Worm (Caenorhabditis elegans): ENCODE results near the gene F53B1.2.
A peak's percentile ranks its signal among the peaks of the same experiment; 100 is the strongest.

F53B1.2 gene

ce11 chrX:2108682-2109081 lies at the start of gene F53B1.2:
F53B1.2 (plus strand) TSS chrX:2108982.
- no peak for TF ChIP-seq skn-1 (tag; optimal IDR thresholded peaks at IDR 0.05)
- TF ChIP-seq nhr-11 (tag; optimal IDR thresholded peaks at IDR 0.05): no peak

- TF ChIP-seq nhr-129 (tag; optimal IDR thresholded peaks at IDR 0.05) (no peak), aly-2 (tag; optimal IDR thresholded peaks at IDR 0.05) (no peak), alr-1 (tag; optimal IDR thresholded peaks at IDR 0.05) (no peak), elt-1 (tag; optimal IDR thresholded peaks at IDR 0.05) (no peak), snpc-4 (tag; optimal IDR thresholded peaks at IDR 0.05) (no peak), skn-1 (tag; optimal IDR thresholded peaks at IDR 0.05) (no peak), mdl-1 (tag; optimal IDR thresholded peaks at IDR 0.05) (no peak), unc-55 (GFP tag; optimal IDR thresholded peaks at IDR 0.05) (no peak), nhr-12 (tag; optimal IDR thresholded peaks at IDR 0.05) (no peak), unc-62 (GFP tag; optimal IDR thresholded peaks at IDR 0.05) (no peak), nhr-77 (tag; optimal IDR thresholded peaks at IDR 0.05) (no peak), R02D3.7 (tag; optimal IDR thresholded peaks at IDR 0.05) (no peak), nhr-237 (tag; optimal IDR thresholded peaks at IDR 0.05) (no peak), nhr-21 (tag; optimal IDR thresholded peaks at IDR 0.05) (no peak)
Observed at ce11 chrX:2064730-2065129, 44.1 kb upstream of the F53B1.2 start, which contains the start of gene F49H12.7. F49H12.7 (plus strand) TSS chrX:2065030.

DNA sequence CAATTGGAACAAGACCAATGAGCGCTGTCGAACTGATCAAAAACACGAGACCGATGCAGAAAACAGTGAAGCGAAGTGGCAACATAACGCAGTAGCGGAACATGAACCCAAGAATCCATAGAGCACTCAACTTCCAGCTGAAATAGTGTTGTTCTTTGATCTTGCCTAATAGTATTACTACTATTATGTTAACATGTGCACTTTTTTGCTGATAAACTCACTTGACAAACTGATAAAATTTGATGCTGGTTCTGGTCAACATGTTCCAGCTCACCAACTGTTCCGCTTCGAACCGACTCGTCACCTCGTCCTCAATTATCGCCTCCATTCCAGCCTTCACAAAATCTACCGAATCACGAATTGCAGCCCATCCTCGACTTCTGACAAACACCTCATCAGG lies 40.5 kb upstream of the F53B1.2 start:
- TF ChIP-seq ztf-11 (tag; optimal IDR thresholded peaks at IDR 0.05) (no peak), mab-5 (tag; optimal IDR thresholded peaks at IDR 0.05) (no peak), sma-9 (GFP tag; optimal IDR thresholded peaks at IDR 0.05) (peak; percentile 35), sma-9 (tag; optimal IDR thresholded peaks at IDR 0.05) (no peak), fos-1 (tag; optimal IDR thresholded peaks at IDR 0.05) (peak; percentile 20), lin-11 (tag; optimal IDR thresholded peaks at IDR 0.05) (no peak), nhr-23 (tag; optimal IDR thresholded peaks at IDR 0.05) (no peak), alr-1 (tag; optimal IDR thresholded peaks at IDR 0.05) (no peak)

ce11 chrX:2070418-2070996 lies 38.3 kb upstream of the F53B1.2 start, which contains the start of gene acl-4:
acl-4 (minus strand) TSS chrX:2070444.
- TF ChIP-seq sma-9 (GFP tag; optimal IDR thresholded peaks at IDR 0.05): no peak
- TF ChIP-seq sma-9 (tag; optimal IDR thresholded peaks at IDR 0.05): no peak
- peak; percentile 14 for TF ChIP-seq fos-1 (tag; optimal IDR thresholded peaks at IDR 0.05)
- no peak for TF ChIP-seq egl-27 (tag; optimal IDR thresholded peaks at IDR 0.05)
- TF ChIP-seq nhr-129 (tag; optimal IDR thresholded peaks at IDR 0.05): peak; percentile 14
- no peak for TF ChIP-seq nhr-6 (tag; optimal IDR thresholded peaks at IDR 0.05)

ce11 chrX:2071392-2072001 lies 37.3 kb upstream of the F53B1.2 start:
- TF ChIP-seq crh-2 (tag; optimal IDR thresholded peaks at IDR 0.05) (peak; percentile 75), nhr-12 (tag; optimal IDR thresholded peaks at IDR 0.05) (no peak), lin-13 (GFP tag; optimal IDR thresholded peaks at IDR 0.05) (peak; percentile 34), sma-3 (GFP tag; optimal IDR thresholded peaks at IDR 0.05) (peak; percentile 62), unc-62 (GFP tag; optimal IDR thresholded peaks at IDR 0.05) (no peak), nhr-11 (tag; optimal IDR thresholded peaks at IDR 0.05) (no peak), R02D3.7 (tag; optimal IDR thresholded peaks at IDR 0.05) (no peak), nhr-25 (tag; optimal IDR thresholded peaks at IDR 0.05) (peak; percentile 86), nhr-129 (tag; optimal IDR thresholded peaks at IDR 0.05) (peak; percentile 87), unc-39 (tag; optimal IDR thresholded peaks at IDR 0.05) (no peak), nhr-6 (tag; optimal IDR thresholded peaks at IDR 0.05) (no peak), sma-9 (GFP tag; optimal IDR thresholded peaks at IDR 0.05) (peak; percentile 79), sma-9 (tag; optimal IDR thresholded peaks at IDR 0.05) (no peak), F13H6.1 (tag; optimal IDR thresholded peaks at IDR 0.05) (peak; percentile 73), mbf-1 (tag; optimal IDR thresholded peaks at IDR 0.05) (no peak), zag-1 (tag; optimal IDR thresholded peaks at IDR 0.05) (no peak), blmp-1 (tag; optimal IDR thresholded peaks at IDR 0.05; ENCODE audit: insufficient read depth) (no peak), nhr-237 (tag; optimal IDR thresholded peaks at IDR 0.05) (no peak), lsy-2 (tag; optimal IDR thresholded peaks at IDR 0.05) (no peak), C34F6.9 (tag; optimal IDR thresholded peaks at IDR 0.05) (peak; percentile 88), skn-1 (tag; optimal IDR thresholded peaks at IDR 0.05) (no peak), ceh-82 (tag; optimal IDR thresholded peaks at IDR 0.05) (no peak), snpc-4 (tag; optimal IDR thresholded peaks at IDR 0.05) (peak; percentile 48), ama-1 (optimal IDR thresholded peaks at IDR 0.05) (peak; percentile 15), ztf-1 (GFP tag; conservative IDR thresholded peaks at IDR 0.05) (no peak), nhr-21 (tag; optimal IDR thresholded peaks at IDR 0.05) (peak; percentile 30), mdl-1 (tag; optimal IDR thresholded peaks at IDR 0.05) (peak; percentile 64 to 87), fos-1 (tag; optimal IDR thresholded peaks at IDR 0.05) (peak; percentile 37), dmd-4 (tag; optimal IDR thresholded peaks at IDR 0.05) (no peak), alr-1 (tag; optimal IDR thresholded peaks at IDR 0.05) (no peak), elt-1 (tag; optimal IDR thresholded peaks at IDR 0.05) (no peak), gmeb-1 (tag; optimal IDR thresholded peaks at IDR 0.05) (peak; percentile 52), lin-39 (tag; optimal IDR thresholded peaks at IDR 0.05) (no peak), unc-55 (GFP tag; optimal IDR thresholded peaks at IDR 0.05) (peak; percentile 72), peb-1 (tag; optimal IDR thresholded peaks at IDR 0.05) (no peak)

All from whole organism, L2 larva.